Worm (Caenorhabditis elegans) whole organism, mixed stage, embryonic: Measurements from ENCODE around the gene nlp-41.

ENCODE experiments used
- bed-3 ChIP-seq: fragments of 200-800 bp; sonication (Bioruptor generic); optimal IDR thresholded peaks from 3 replicates; lab custom pipeline; 2018; ENCODE audit warnings: mild to moderate bottlenecking, missing genetic modification characterization, moderate library complexity, missing compliant biosample characterization
- lsy-2 ChIP-seq: fragments of 150-350 bp; optimal IDR thresholded peaks from 2 replicates; lab custom pipeline; 2014; ENCODE audit warnings: missing biosample characterization, missing genetic modification characterization
- mab-5 ChIP-seq: fragments of 150-350 bp; optimal IDR thresholded peaks from 2 replicates; lab custom pipeline; 2014; ENCODE audit warnings: missing biosample characterization, missing genetic modification characterization
- snpc-4 ChIP-seq: fragments of 150-350 bp; optimal IDR thresholded peaks from 2 replicates; lab custom pipeline; 2014; ENCODE audit warnings: missing biosample characterization, missing genetic modification characterization
- sptf-1 ChIP-seq: sonication (generic microtip); optimal IDR thresholded peaks from 2 replicates; lab custom pipeline; 2017; ENCODE audit warnings: mild to moderate bottlenecking, missing genetic modification characterization, moderate library complexity, missing compliant biosample characterization

DNA sequence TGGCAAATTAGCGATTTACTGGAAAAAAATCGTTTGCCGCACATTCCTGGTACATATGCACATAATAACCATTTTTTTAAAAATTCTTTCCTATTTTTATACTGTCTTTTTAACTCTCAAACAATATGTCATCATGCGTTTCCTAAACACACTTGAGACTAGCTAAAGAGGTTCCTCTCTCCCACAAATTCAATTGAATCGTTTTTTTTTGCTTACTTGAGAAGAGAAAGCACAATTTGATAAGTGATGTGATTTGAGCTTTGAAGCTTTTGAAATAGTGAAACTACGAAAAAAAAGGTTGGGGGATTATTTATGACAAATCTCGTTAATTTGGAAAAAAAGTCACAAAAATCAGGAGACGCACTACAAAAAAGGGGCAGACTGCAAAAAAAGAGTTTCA lies 4.3 kb downstream of the nlp-41 start:
- TF ChIP-seq lsy-2 (tag; lab: Kevin White, UChicago) (no peak), bed-3 (GFP tag; lab: Kevin White, UChicago) (no peak), mab-5 (tag; lab: Kevin White, UChicago) (no peak), snpc-4 (tag; lab: Kevin White, UChicago) (no peak), sptf-1 (tag; lab: Kevin White, UChicago) (no peak)
